Worm (Caenorhabditis elegans) whole organism, L3 larva: ENCODE measurements around the gene pgm-2.
A peak's percentile ranks its signal among the peaks of the same experiment; 100 is the strongest.

Experiments used
- ama-1 ChIP-seq: fragments of 150-350 bp; optimal IDR thresholded peaks from 2 replicates; lab custom pipeline; 2018
- ceh-16 ChIP-seq: sonication (generic microtip); optimal IDR thresholded peaks from 2 replicates; lab custom pipeline; 2017; ENCODE audit warnings: missing biosample characterization, missing genetic modification characterization
- ceh-28 ChIP-seq: fragments of 150-350 bp; optimal IDR thresholded peaks from 2 replicates; lab custom pipeline; 2014; ENCODE audit warnings: missing biosample characterization, missing genetic modification reagents, missing genetic modification characterization
- ceh-9 ChIP-seq: sonication (generic microtip); optimal IDR thresholded peaks from 2 replicates; lab custom pipeline; 2018; ENCODE audit warnings: missing biosample characterization, missing genetic modification characterization
- daf-12 ChIP-seq: fragments of 150-350 bp; optimal IDR thresholded peaks from 2 replicates; lab custom pipeline; 2014; ENCODE audit warnings: missing biosample characterization, missing genetic modification reagents, missing genetic modification characterization
- egl-27 ChIP-seq: sonication (generic microtip); optimal IDR thresholded peaks from 4 replicates; lab custom pipeline; 2017; ENCODE audit warnings: missing biosample characterization, missing genetic modification reagents, missing genetic modification characterization
- egl-5 ChIP-seq: fragments of 150-350 bp; optimal IDR thresholded peaks from 2 replicates; lab custom pipeline; 2017; ENCODE audit warnings: missing biosample characterization, missing genetic modification reagents, missing genetic modification characterization, inconsistent platforms
- elt-2 ChIP-seq: sonication (generic microtip); optimal IDR thresholded peaks from 2 replicates; lab custom pipeline; 2016; ENCODE audit warnings: missing genetic modification reagents, mild to moderate bottlenecking, missing genetic modification characterization, missing compliant biosample characterization
- fkh-10 ChIP-seq: sonication (generic microtip); optimal IDR thresholded peaks from 2 replicates; lab custom pipeline; 2017; ENCODE audit warnings: missing biosample characterization, missing genetic modification reagents, missing genetic modification characterization
- fkh-2 ChIP-seq: fragments of 150-350 bp; optimal IDR thresholded peaks from 2 replicates; lab custom pipeline; 2014; ENCODE audit warnings: missing biosample characterization, missing genetic modification reagents, missing genetic modification characterization
- fos-1 ChIP-seq: fragments of 150-350 bp; optimal IDR thresholded peaks from 2 replicates; lab custom pipeline; 2014; ENCODE audit warnings: missing biosample characterization, missing genetic modification characterization
- jun-1 ChIP-seq: fragments of 150-350 bp; optimal IDR thresholded peaks from 2 replicates; lab custom pipeline; 2014; ENCODE audit warnings: missing biosample characterization, missing genetic modification reagents, missing genetic modification characterization
- lin-15B ChIP-seq: fragments of 150-350 bp; optimal IDR thresholded peaks from 2 replicates; lab custom pipeline; 2014; ENCODE audit warnings: missing biosample characterization, missing genetic modification characterization
- mdl-1 ChIP-seq: fragments of 150-350 bp; optimal IDR thresholded peaks from 2 replicates; lab custom pipeline; 2014; ENCODE audit warnings: missing biosample characterization, missing genetic modification characterization
- mml-1 ChIP-seq: fragments of 150-350 bp; sonication (generic microtip); optimal IDR thresholded peaks from 3 replicates; lab custom pipeline; 2014; ENCODE audit warnings: missing biosample characterization, missing genetic modification characterization
- nfya-1 ChIP-seq: sonication (generic microtip); optimal IDR thresholded peaks from 2 replicates; lab custom pipeline; 2017; ENCODE audit warnings: missing genetic modification characterization, mild to moderate bottlenecking, missing compliant biosample characterization, antibody characterized with exemption, moderate library complexity; ENCODE audit not compliant: insufficient read depth
- nhr-23 ChIP-seq: fragments of 150-350 bp; optimal IDR thresholded peaks from 2 replicates; lab custom pipeline; 2014; ENCODE audit warnings: missing biosample characterization, missing genetic modification reagents, missing genetic modification characterization
- nhr-237 ChIP-seq: fragments of 150-350 bp; optimal IDR thresholded peaks from 2 replicates; lab custom pipeline; 2014; ENCODE audit warnings: missing biosample characterization, missing genetic modification characterization
- nhr-25 ChIP-seq: sonication (generic microtip); optimal IDR thresholded peaks from 2 replicates; lab custom pipeline; 2017; ENCODE audit warnings: missing biosample characterization, missing genetic modification characterization
- nhr-28 ChIP-seq: fragments of 150-350 bp; optimal IDR thresholded peaks from 2 replicates; lab custom pipeline; 2014; ENCODE audit warnings: missing biosample characterization, missing genetic modification characterization
- nhr-43 ChIP-seq: sonication (generic microtip); optimal IDR thresholded peaks from 2 replicates; lab custom pipeline; 2016; ENCODE audit warnings: mild to moderate bottlenecking, missing genetic modification characterization, missing compliant biosample characterization; ENCODE audit not compliant: poor library complexity, severe bottlenecking
- nhr-76 ChIP-seq: fragments of 150-350 bp; sonication (generic microtip); optimal IDR thresholded peaks from 5 replicates; lab custom pipeline; 2014; ENCODE audit warnings: missing biosample characterization, missing genetic modification characterization
- nhr-77 ChIP-seq: fragments of 150-350 bp; optimal IDR thresholded peaks from 2 replicates; lab custom pipeline; 2014; ENCODE audit warnings: missing biosample characterization, missing genetic modification characterization
- sea-2 ChIP-seq: fragments of 150-350 bp; sonication (generic microtip); optimal IDR thresholded peaks from 4 replicates; lab custom pipeline; 2014; ENCODE audit warnings: missing biosample characterization, missing genetic modification reagents, missing genetic modification characterization
- tbx-2 ChIP-seq: sonication (generic microtip); optimal IDR thresholded peaks from 2 replicates; lab custom pipeline; 2016; ENCODE audit warnings: mild to moderate bottlenecking, missing genetic modification characterization, missing compliant biosample characterization
- unc-39 ChIP-seq: sonication (generic microtip); optimal IDR thresholded peaks from 4 replicates; lab custom pipeline; 2017; ENCODE audit warnings: missing biosample characterization, missing genetic modification characterization
- unc-62 ChIP-seq: fragments of 150-350 bp; sonication (generic microtip); optimal IDR thresholded peaks from 4 replicates; lab custom pipeline; 2014; ENCODE audit warnings: missing biosample characterization, missing genetic modification reagents, missing genetic modification characterization
- ztf-11 ChIP-seq: fragments of 150-350 bp; optimal IDR thresholded peaks from 2 replicates; lab custom pipeline; 2014; ENCODE audit warnings: missing biosample characterization, missing genetic modification characterization
- ztf-4 ChIP-seq: fragments of 150-350 bp; optimal IDR thresholded peaks from 2 replicates; lab custom pipeline; 2014; ENCODE audit warnings: missing biosample characterization, missing genetic modification characterization

pgm-2 gene

DNA sequence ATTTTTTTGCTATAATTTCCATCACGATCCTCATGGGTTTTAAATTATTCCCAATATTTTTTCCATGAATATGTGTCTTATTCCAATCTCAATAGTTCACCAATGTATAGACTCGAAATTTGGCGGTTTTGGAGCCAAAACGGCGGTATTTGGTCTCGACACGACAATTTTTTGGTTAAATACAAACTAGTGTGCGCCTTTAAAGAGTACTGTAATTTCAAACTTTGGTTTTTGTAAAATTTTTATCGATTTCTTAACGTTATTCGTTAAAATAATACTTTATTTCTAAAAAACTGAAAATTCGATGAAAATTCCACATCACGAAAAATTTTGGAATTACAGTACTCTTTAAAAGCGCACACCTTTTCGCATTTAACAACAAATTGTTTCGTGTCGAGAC lies 15.5 kb downstream of the pgm-2 start:
- TF ChIP-seq ceh-9 (no peak), mdl-1 (tag; lab: Kevin White, UChicago) (no peak), ceh-16 (no peak)

DNA sequence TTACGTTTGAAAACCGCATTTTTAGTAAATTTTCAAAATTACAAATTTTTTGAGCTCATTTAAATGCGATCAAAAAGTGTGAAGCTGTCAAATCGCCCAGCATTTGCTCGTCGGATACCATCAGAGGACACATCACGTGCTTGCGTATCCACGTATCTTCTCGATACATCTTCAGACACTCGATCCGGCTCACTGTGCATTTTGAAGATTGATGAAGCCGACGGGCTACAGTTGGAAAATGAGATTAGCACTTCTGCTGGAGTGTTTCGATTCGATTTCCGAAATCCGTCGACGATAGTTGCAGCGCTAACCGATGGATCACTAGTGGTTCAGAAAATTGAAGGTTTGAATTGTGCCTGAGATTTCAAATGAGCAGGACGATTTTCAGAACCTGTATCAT lies 15.9 kb downstream of the pgm-2 start, which contains the start of gene dph-7:
dph-7 (plus strand) TSS at position 53 of the 400 bp plus-strand sequence.
- TF ChIP-seq nhr-76 (tag; lab: Kevin White, UChicago) (no peak), fkh-10 (GFP tag; lab: Kevin White, UChicago) (no peak), mml-1 (tag; lab: Kevin White, UChicago) (no peak), nhr-77 (tag; lab: Kevin White, UChicago) (no peak), nfya-1 (tag; lab: Kevin White, UChicago) (no peak), fos-1 (tag; lab: Kevin White, UChicago) (no peak), egl-5 (tag; lab: Kevin White, UChicago) (no peak), nhr-43 (tag; lab: Kevin White, UChicago) (no peak), fkh-2 (tag; lab: Kevin White, UChicago) (no peak), ama-1 (lab: Kevin White, UChicago) (no peak), nhr-25 (tag; lab: Kevin White, UChicago) (no peak), unc-62 (GFP tag; lab: Kevin White, UChicago) (no peak)

- TF ChIP-seq sea-2 (GFP tag; lab: Kevin White, UChicago) (no peak), nhr-25 (tag; lab: Kevin White, UChicago) (no peak), tbx-2 (tag; lab: Kevin White, UChicago) (no peak), ceh-9 (no peak), elt-2 (no peak), nhr-28 (no peak), jun-1 (tag; lab: Kevin White, UChicago) (no peak), mml-1 (tag; lab: Kevin White, UChicago) (no peak), nhr-43 (tag; lab: Kevin White, UChicago) (no peak), lin-15B (tag; lab: Kevin White, UChicago) (no peak), fkh-10 (GFP tag; lab: Kevin White, UChicago) (no peak), nhr-23 (tag; lab: Kevin White, UChicago) (no peak), nhr-76 (tag; lab: Kevin White, UChicago) (no peak), fos-1 (tag; lab: Kevin White, UChicago) (no peak), daf-12 (tag; lab: Kevin White, UChicago) (no peak), unc-39 (tag; lab: Kevin White, UChicago) (no peak), ama-1 (lab: Kevin White, UChicago) (no peak)
Measured at ce11 chrIII:13316935-13317334, 17.8 kb downstream of the pgm-2 start.

- no peak for TF ChIP-seq nhr-237 (tag; lab: Kevin White, UChicago)
- peak; percentile 58 for TF ChIP-seq nfya-1 (tag; lab: Kevin White, UChicago)
Measured at ce11 chrIII:13317383-13317911, 18.3 kb downstream of the pgm-2 start.

- TF ChIP-seq nhr-237 (tag; lab: Kevin White, UChicago): no peak
- no peak for TF ChIP-seq nhr-43 (tag; lab: Kevin White, UChicago)
- TF ChIP-seq ztf-11 (tag; lab: Kevin White, UChicago): no peak
- TF ChIP-seq ztf-4 (tag; lab: Kevin White, UChicago): no peak
- no peak for TF ChIP-seq mdl-1 (tag; lab: Kevin White, UChicago)
- TF ChIP-seq jun-1 (tag; lab: Kevin White, UChicago): no peak
- TF ChIP-seq ceh-28 (tag; lab: Kevin White, UChicago): no peak
- TF ChIP-seq egl-27 (tag; lab: Kevin White, UChicago): no peak
Measured at ce11 chrIII:13322578-13322977, 23.4 kb downstream of the pgm-2 start, which contains the start of gene F53A2.11. F53A2.11 (minus strand) TSS chrIII:13322678.

DNA sequence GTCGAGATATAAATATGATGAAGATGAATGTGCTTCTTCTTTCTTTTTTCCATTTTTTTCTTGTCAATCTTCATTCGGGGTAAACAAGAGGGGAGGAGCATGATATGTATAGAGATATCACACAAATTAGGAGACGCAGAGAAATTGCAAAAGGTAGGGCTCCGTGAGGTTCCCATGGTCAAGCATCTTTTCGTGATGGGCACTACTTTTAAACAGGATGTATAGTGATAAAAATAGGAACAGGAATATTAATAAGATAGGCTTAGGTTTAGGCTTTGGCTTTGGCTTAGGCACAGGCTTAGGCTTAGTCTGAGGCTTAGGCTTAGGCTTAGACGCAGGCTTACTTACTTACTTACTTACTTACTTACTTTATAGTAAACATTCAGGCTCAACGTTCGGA lies 25.6 kb downstream of the pgm-2 start, which contains the start of gene F53A2.1:
F53A2.1 (minus strand) TSS at position 101 of the 400 bp plus-strand sequence.
- TF ChIP-seq nhr-43 (tag; lab: Kevin White, UChicago): no peak
- TF ChIP-seq, all 47 proteins: peak for 0
